Fruit fly (Drosophila melanogaster) whole organism, embryonic: ENCODE measurements around the gene CG43077.

Experiments used
- Asciz ChIP-seq: fragments of 200-800 bp; sonication (Bioruptor generic); optimal IDR thresholded peaks from 2 replicates; lab custom pipeline; 2017; ENCODE audit warnings: missing biosample characterization, mild to moderate bottlenecking, missing genetic modification characterization, missing genetic modification reagents
- Atf6 ChIP-seq: fragments of 200-800 bp; sonication (Bioruptor generic); IDR thresholded peaks from 2 replicates; pipeline ENCODE4 v1.3.6; 2022; ENCODE audit warnings: missing biosample characterization, missing genetic modification characterization
- B-H2 ChIP-seq: fragments of 200-800 bp; sonication (Bioruptor generic); optimal IDR thresholded peaks from 2 replicates; lab custom pipeline; 2018; ENCODE audit warnings: missing biosample characterization, mild to moderate bottlenecking, missing genetic modification characterization
- Bgb ChIP-seq: fragments of 200-800 bp; sonication (Bioruptor generic); IDR thresholded peaks from 2 replicates; pipeline ENCODE4 v1.3.6; 2022; ENCODE audit warnings: missing biosample characterization, missing genetic modification characterization; ENCODE audit not compliant: partially characterized antibody
- CG1024 ChIP-seq: fragments of 200-800 bp; sonication (Bioruptor generic); IDR thresholded peaks from 2 replicates; pipeline ENCODE4 v1.3.6; 2022; ENCODE audit warnings: missing biosample characterization, missing genetic modification characterization
- CG12071 ChIP-seq: fragments of 200-800 bp; sonication (Bioruptor generic); optimal IDR thresholded peaks from 3 replicates; lab custom pipeline; 2018; ENCODE audit warnings: missing biosample characterization, mild to moderate bottlenecking, missing genetic modification characterization
- CG13894 ChIP-seq: fragments of 200-800 bp; sonication (Bioruptor generic); optimal IDR thresholded peaks from 3 replicates; lab custom pipeline; 2018; ENCODE audit warnings: missing biosample characterization, mild to moderate bottlenecking, missing genetic modification characterization, moderate library complexity
- CG14441 ChIP-seq: fragments of 200-800 bp; sonication (Bioruptor generic); IDR thresholded peaks from 2 replicates; pipeline ENCODE4 v1.3.6; 2022; ENCODE audit warnings: missing biosample characterization, missing genetic modification characterization
- CG14860 ChIP-seq: fragments of 200-800 bp; sonication (Bioruptor generic); IDR thresholded peaks from 3 replicates; pipeline ENCODE4 v1.3.6; 2022; ENCODE audit warnings: missing biosample characterization, missing genetic modification characterization; ENCODE audit not compliant: partially characterized antibody
- CG15696 ChIP-seq: fragments of 200-800 bp; sonication (Bioruptor generic); optimal IDR thresholded peaks from 2 replicates; lab custom pipeline; 2019; ENCODE audit warnings: missing biosample characterization, mild to moderate bottlenecking, missing genetic modification characterization, moderate library complexity
- CG17186 ChIP-seq: fragments of 200-800 bp; sonication (Bioruptor generic); optimal IDR thresholded peaks from 3 replicates; lab custom pipeline; 2017; ENCODE audit warnings: missing biosample characterization, missing genetic modification reagents, missing genetic modification characterization
- CG17568 ChIP-seq: fragments of 200-800 bp; sonication (Bioruptor generic); optimal IDR thresholded peaks from 2 replicates; lab custom pipeline; 2018; ENCODE audit warnings: missing biosample characterization, mild to moderate bottlenecking, missing genetic modification characterization, moderate library complexity
- CG33557 ChIP-seq: fragments of 200-800 bp; sonication (Bioruptor generic); optimal IDR thresholded peaks from 2 replicates; lab custom pipeline; 2019; ENCODE audit warnings: missing biosample characterization, mild to moderate bottlenecking, missing genetic modification characterization, moderate library complexity
- CG34224 ChIP-seq: fragments of 200-800 bp; sonication (Bioruptor generic); IDR thresholded peaks from 3 replicates; pipeline ENCODE4 v1.3.6; 2022; ENCODE audit warnings: missing biosample characterization, missing genetic modification characterization; ENCODE audit not compliant: partially characterized antibody
- CG6689 ChIP-seq: fragments of 200-800 bp; sonication (Bioruptor generic); IDR thresholded peaks from 2 replicates; pipeline ENCODE4 v1.3.6; 2022; ENCODE audit warnings: missing biosample characterization, missing genetic modification characterization
- CG8089 ChIP-seq: fragments of 200-800 bp; sonication (Bioruptor generic); optimal IDR thresholded peaks from 3 replicates; lab custom pipeline; 2016; ENCODE audit warnings: missing biosample characterization, missing genetic modification characterization
- CG8359 ChIP-seq: fragments of 200-800 bp; sonication (Bioruptor generic); optimal IDR thresholded peaks from 2 replicates; lab custom pipeline; 2017; ENCODE audit warnings: missing biosample characterization, mild to moderate bottlenecking, missing genetic modification characterization, borderline replicate concordance
- CG8944 ChIP-seq: fragments of 200-800 bp; sonication (Bioruptor generic); optimal IDR thresholded peaks from 3 replicates; lab custom pipeline; 2016; ENCODE audit warnings: missing biosample characterization, missing genetic modification characterization
- Dbx ChIP-seq: fragments of 200-800 bp; sonication (Bioruptor generic); IDR thresholded peaks from 3 replicates; pipeline ENCODE4 v1.3.6; 2022; ENCODE audit warnings: missing biosample characterization, missing genetic modification characterization
- Dip2 ChIP-seq: fragments of 200-800 bp; sonication (Bioruptor generic); IDR thresholded peaks from 2 replicates; pipeline ENCODE4 v1.3.6; 2022; ENCODE audit warnings: missing biosample characterization, missing genetic modification characterization
- Dp ChIP-seq: fragments of 200-800 bp; sonication (Bioruptor generic); optimal IDR thresholded peaks from 2 replicates; lab custom pipeline; 2018; ENCODE audit warnings: missing biosample characterization, mild to moderate bottlenecking, missing genetic modification characterization, moderate library complexity
- Lpt ChIP-seq: fragments of >200 bp; optimal IDR thresholded peaks from 2 replicates; lab custom pipeline; 2018; ENCODE audit warnings: missing biosample characterization, missing genetic modification characterization
- Nf-YC ChIP-seq: fragments of 200-800 bp; optimal IDR thresholded peaks from 3 replicates; lab custom pipeline; 2019; ENCODE audit warnings: missing biosample characterization, mild to moderate bottlenecking, missing genetic modification characterization, moderate library complexity
- Oaz ChIP-seq: fragments of 200-800 bp; sonication (Bioruptor generic); IDR thresholded peaks from 2 replicates; pipeline ENCODE4 v1.3.6; 2022; ENCODE audit warnings: missing biosample characterization, missing genetic modification characterization
- Ptx1 ChIP-seq: fragments of 200-800 bp; sonication (Bioruptor generic); IDR thresholded peaks from 2 replicates; pipeline ENCODE4 v1.3.6; 2022; ENCODE audit warnings: missing biosample characterization, missing genetic modification characterization
- Side ChIP-seq: fragments of 200-800 bp; sonication (Bioruptor generic); optimal IDR thresholded peaks from 2 replicates; lab custom pipeline; 2016; ENCODE audit warnings: missing biosample characterization, missing genetic modification characterization
- Sox102F ChIP-seq: fragments of 200-800 bp; sonication (Bioruptor generic); optimal IDR thresholded peaks from 2 replicates; lab custom pipeline; 2018; ENCODE audit warnings: missing biosample characterization, mild to moderate bottlenecking, missing genetic modification characterization, moderate library complexity
- Sry-δ ChIP-seq: fragments of 200-800 bp; sonication (Bioruptor generic); optimal IDR thresholded peaks from 2 replicates; lab custom pipeline; 2016; ENCODE audit warnings: missing biosample characterization, missing genetic modification characterization
- Tbp ChIP-seq: fragments of >200 bp; optimal IDR thresholded peaks from 2 replicates; lab custom pipeline; 2018; ENCODE audit warnings: missing biosample characterization, missing genetic modification characterization
- bcd ChIP-seq: fragments of 200-800 bp; sonication (Bioruptor generic); optimal IDR thresholded peaks from 2 replicates; lab custom pipeline; 2017; ENCODE audit warnings: missing biosample characterization, mild to moderate bottlenecking, missing genetic modification characterization
- btn ChIP-seq: fragments of 200-800 bp; sonication (Bioruptor generic); optimal IDR thresholded peaks from 2 replicates; lab custom pipeline; 2016; ENCODE audit warnings: missing biosample characterization, missing genetic modification characterization
- chm ChIP-seq: fragments of 200-800 bp; sonication (Bioruptor generic); IDR thresholded peaks from 2 replicates; pipeline ENCODE4 v1.3.6; 2022; ENCODE audit warnings: missing biosample characterization, missing genetic modification characterization
- fd102C ChIP-seq: fragments of 200-800 bp; sonication (Bioruptor generic); optimal IDR thresholded peaks from 2 replicates; lab custom pipeline; 2018; ENCODE audit warnings: missing biosample characterization, mild to moderate bottlenecking, missing genetic modification characterization, moderate library complexity
- grau ChIP-seq: fragments of 200-800 bp; optimal IDR thresholded peaks from 3 replicates; lab custom pipeline; 2019; ENCODE audit warnings: missing biosample characterization, mild to moderate bottlenecking, missing genetic modification characterization, moderate library complexity
- gro ChIP-seq: fragments of 200-800 bp; sonication (Bioruptor generic); optimal IDR thresholded peaks from 2 replicates; lab custom pipeline; 2016; ENCODE audit warnings: missing biosample characterization, missing genetic modification characterization
- insv ChIP-seq, 2 experiments: fragments of 200-800 bp; sonication (Bioruptor generic); optimal IDR thresholded peaks; 3 replicates each; lab custom pipeline; 2016 to 2018; ENCODE audit warnings: missing biosample characterization in 2 of 2, missing genetic modification characterization in 2 of 2
- klu ChIP-seq: fragments of 200-800 bp; sonication (Bioruptor generic); IDR thresholded peaks from 2 replicates; pipeline ENCODE4 v1.3.6; 2022; ENCODE audit warnings: missing biosample characterization, missing genetic modification characterization
- kni ChIP-seq: fragments of 200-800 bp; sonication (Bioruptor generic); optimal IDR thresholded peaks from 3 replicates; lab custom pipeline; 2017; ENCODE audit warnings: mild to moderate bottlenecking, missing biosample characterization, missing genetic modification reagents, missing genetic modification characterization
- lov ChIP-seq, 2 experiments: fragments of 200-800 bp in 1 of 2; fragments of >200 bp in 1 of 2; sonication (Bioruptor generic) in 1 of 2; IDR thresholded peaks in 1 of 2; optimal IDR thresholded peaks in 1 of 2; 2 replicates in 1 of 2; 3 replicates in 1 of 2; pipeline versions ENCODE4 v1.3.6 to Lab custom; 2017 to 2022; ENCODE audit warnings: missing biosample characterization in 1 of 2, missing genetic modification characterization in 1 of 2
- org-1 ChIP-seq: fragments of 200-800 bp; sonication (Bioruptor generic); optimal IDR thresholded peaks from 2 replicates; lab custom pipeline; 2017; ENCODE audit warnings: missing biosample characterization, missing genetic modification characterization
- p53 ChIP-seq: fragments of 200-800 bp; sonication (Bioruptor generic); optimal IDR thresholded peaks from 2 replicates; lab custom pipeline; 2016; ENCODE audit warnings: missing biosample characterization, missing genetic modification characterization
- repo ChIP-seq: fragments of 200-800 bp; sonication (Bioruptor generic); optimal IDR thresholded peaks from 2 replicates; lab custom pipeline; 2016; ENCODE audit warnings: missing biosample characterization, missing genetic modification characterization
- schlank ChIP-seq: fragments of 200-800 bp; sonication (Bioruptor generic); optimal IDR thresholded peaks from 2 replicates; lab custom pipeline; 2018; ENCODE audit warnings: missing biosample characterization, mild to moderate bottlenecking, missing genetic modification characterization
- sd ChIP-seq: fragments of 200-800 bp; sonication (Bioruptor generic); optimal IDR thresholded peaks from 3 replicates; lab custom pipeline; 2018; ENCODE audit warnings: missing biosample characterization, mild to moderate bottlenecking, missing genetic modification characterization, moderate library complexity
- sisA ChIP-seq: fragments of 200-800 bp; sonication (Bioruptor generic); IDR thresholded peaks from 2 replicates; pipeline ENCODE4 v1.3.6; 2022; ENCODE audit warnings: missing biosample characterization, missing genetic modification characterization
- tgo ChIP-seq: fragments of 200-800 bp; sonication (Bioruptor generic); IDR thresholded peaks from 3 replicates; pipeline ENCODE4 v1.3.6; 2022; ENCODE audit warnings: missing biosample characterization, missing genetic modification characterization
- tio ChIP-seq: fragments of 200-800 bp; sonication (Bioruptor generic); optimal IDR thresholded peaks from 2 replicates; lab custom pipeline; 2017; ENCODE audit warnings: missing biosample characterization, missing genetic modification characterization, inconsistent platforms
- tna ChIP-seq: fragments of 200-800 bp; sonication (Bioruptor generic); IDR thresholded peaks from 2 replicates; pipeline ENCODE4 v1.3.6; 2022; ENCODE audit warnings: missing biosample characterization, missing genetic modification characterization; ENCODE audit not compliant: partially characterized antibody

The CG43077 gene

DNA sequence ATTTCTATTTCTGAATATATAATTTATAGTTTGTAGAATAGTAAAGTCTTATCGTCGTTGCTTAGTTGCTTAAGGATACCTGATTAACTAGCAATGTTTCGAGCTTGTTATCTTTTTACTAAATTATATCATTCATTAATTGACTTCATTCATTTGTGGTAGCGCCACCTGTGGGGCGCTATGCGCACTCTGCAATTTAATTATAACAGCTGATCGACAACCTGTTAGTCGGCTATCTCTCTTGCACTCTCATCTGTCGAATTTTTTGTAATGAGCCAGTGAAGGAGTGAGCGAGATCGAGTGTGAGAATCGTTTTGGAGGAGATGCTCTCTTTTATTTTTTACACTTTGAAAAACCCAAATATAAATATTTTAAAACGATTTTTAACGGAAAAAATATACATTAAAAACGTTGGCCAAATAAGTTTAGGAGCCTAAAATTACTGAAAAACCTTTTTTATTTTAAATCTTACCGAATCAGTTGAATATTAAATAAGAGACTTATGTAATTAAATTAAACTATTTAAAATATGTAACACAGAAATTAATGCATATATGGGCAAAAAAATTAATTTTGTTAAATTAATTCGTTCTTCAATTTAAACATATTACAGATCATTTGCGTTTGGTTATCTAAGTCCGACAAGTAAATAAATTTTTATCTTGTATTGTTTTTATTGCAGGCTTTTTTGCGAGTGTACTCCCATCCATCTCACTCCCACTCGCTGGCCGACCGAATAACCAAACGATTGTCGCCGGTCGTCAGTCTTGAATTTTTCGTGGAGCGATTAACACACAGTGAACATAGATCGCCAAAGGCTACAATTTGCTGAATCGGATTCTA is 23.0 kb upstream of the CG43077 start, which contains the start of the genes CG16700 and CG4991 (continued):
- peak; percentile 31 for TF ChIP-seq CG8359 (GFP tag; lab: Kevin White, UChicago)
- no peak for TF ChIP-seq repo (GFP tag; lab: Kevin White, UChicago)
- no peak for TF ChIP-seq gro (GFP tag; lab: Kevin White, UChicago)
- TF ChIP-seq sisA (GFP tag; lab: Robert Waterston, UW) = no peak; the same call in 1 of the 2 replicates
- peak; percentile 86 for TF ChIP-seq CG6689
- no peak for TF ChIP-seq CG12071 (GFP tag; lab: Kevin White, UChicago)
- no peak for TF ChIP-seq CG1024 (GFP tag; lab: Robert Waterston, UW)
- peak; percentile 70 for TF ChIP-seq Asciz
- no peak for TF ChIP-seq CG17186 (GFP tag; lab: Kevin White, UChicago)
- TF ChIP-seq tna (GFP tag; lab: Robert Waterston, UW) = no peak
- TF ChIP-seq CG15696 (tag; lab: Kevin White, UChicago) = peak; percentile 78
- peak; percentile 67 for TF ChIP-seq CG14441 (GFP tag; lab: Robert Waterston, UW)
- TF ChIP-seq Ptx1 (GFP tag; lab: Robert Waterston, UW) = peak; percentile 87
- no peak for TF ChIP-seq CG17568 (GFP tag; lab: Kevin White, UChicago)
- TF ChIP-seq lov (optimal IDR thresholded peaks at IDR 0.05; lab: Kevin White, UChicago) = no peak
- TF ChIP-seq lov (GFP tag; IDR thresholded peaks at IDR 0.05; lab: Robert Waterston, UW) = 0 out of 3 replicates have a peak, but pooled peaks have one; percentile 28
- no peak for TF ChIP-seq Side (GFP tag; lab: Kevin White, UChicago)
- TF ChIP-seq p53 (GFP tag; lab: Kevin White, UChicago) = no peak
- TF ChIP-seq CG8089 (GFP tag; lab: Kevin White, UChicago) = no peak
- TF ChIP-seq CG8944 (GFP tag; lab: Kevin White, UChicago) = no peak
- TF ChIP-seq grau (tag; lab: Kevin White, UChicago) = peak; percentile 90
- TF ChIP-seq bcd (GFP tag; lab: Kevin White, UChicago) = peak; percentile 85
- TF ChIP-seq CG14860 (GFP tag; lab: Robert Waterston, UW) = no peak
- no peak for TF ChIP-seq Sry-δ (GFP tag; lab: Kevin White, UChicago)
- TF ChIP-seq tgo = peak; percentile 76
- TF ChIP-seq Lpt = no peak
- TF ChIP-seq tio (GFP tag; lab: Kevin White, UChicago) = peak; percentile 83
- TF ChIP-seq klu (GFP tag; lab: Robert Waterston, UW) = peak; percentile 70
- no peak for TF ChIP-seq schlank (tag; lab: Kevin White, UChicago)
- TF ChIP-seq fd102C (GFP tag; lab: Kevin White, UChicago) = no peak
- TF ChIP-seq Dip2 (GFP tag; lab: Robert Waterston, UW) = no peak
- TF ChIP-seq CG13894 (tag; lab: Kevin White, UChicago) = peak; percentile 50
- peak; percentile 84 for TF ChIP-seq Sox102F (GFP tag; lab: Kevin White, UChicago)
- peak; percentile 69; the same call in 1 of the 3 replicates for TF ChIP-seq Dbx (GFP tag; lab: Robert Waterston, UW)
- TF ChIP-seq chm (GFP tag; lab: Robert Waterston, UW) = no peak
- no peak for TF ChIP-seq Dp (GFP tag; lab: Kevin White, UChicago)
- peak; percentile 83 for TF ChIP-seq Nf-YC (tag; lab: Kevin White, UChicago)
- peak in 1 of 2 experiments; percentile 20 for TF ChIP-seq insv (GFP tag; optimal IDR thresholded peaks at IDR 0.05; lab: Kevin White, UChicago)
- TF ChIP-seq org-1 (GFP tag; lab: Kevin White, UChicago) = peak; percentile 70
- TF ChIP-seq Tbp (GFP tag; lab: Kevin White, UChicago) = no peak
- TF ChIP-seq Bgb (GFP tag; lab: Robert Waterston, UW) = no peak
- TF ChIP-seq B-H2 (GFP tag; lab: Kevin White, UChicago) = no peak
- peak; percentile 72 for TF ChIP-seq CG33557
- TF ChIP-seq kni (GFP tag; lab: Kevin White, UChicago) = no peak
- peak; percentile 98 for TF ChIP-seq sd (tag; lab: Kevin White, UChicago)
- TF ChIP-seq CG34224 (GFP tag; lab: Robert Waterston, UW) = no peak
- no peak for TF ChIP-seq btn (GFP tag; lab: Kevin White, UChicago)
- TF ChIP-seq Atf6 (GFP tag; lab: Robert Waterston, UW) = peak; percentile 58; the same call in 1 of the 2 replicates
- peak; percentile 43; the same call in 1 of the 2 replicates for TF ChIP-seq Oaz (GFP tag; lab: Robert Waterston, UW)
